Worm (Caenorhabditis elegans): ENCODE results near the gene F39C12.1.

DNA sequence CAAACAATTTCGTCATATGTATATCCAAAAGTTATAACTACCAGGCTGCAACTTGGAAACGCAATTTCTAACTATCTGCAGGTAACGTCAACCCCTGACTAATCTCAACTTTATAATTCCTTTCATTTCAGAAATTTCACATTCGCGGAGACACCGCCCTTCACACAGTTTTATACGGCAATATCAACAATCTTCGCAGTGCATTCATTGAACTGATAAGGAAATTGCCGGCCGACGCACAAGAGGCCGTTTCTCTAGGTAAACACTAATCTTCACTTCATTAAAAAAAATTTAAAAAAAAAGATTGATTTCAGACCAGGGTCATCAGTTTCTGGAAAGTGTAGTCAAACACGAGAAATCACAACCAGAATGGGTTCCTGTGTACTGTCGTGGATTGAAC is 34.1 kb downstream of the F39C12.1 start:
- TF ChIP-seq F49E8.2 (tag; optimal IDR thresholded peaks at IDR 0.05; ENCODE audit: insufficient read depth): no peak
- no peak for TF ChIP-seq hmg-20 (GFP tag; IDR thresholded peaks at IDR 0.05)
- TF ChIP-seq somi-1 (GFP tag; optimal IDR thresholded peaks at IDR 0.05): no peak
- no peak for TF ChIP-seq sdz-38 (tag; optimal IDR thresholded peaks at IDR 0.05)
- no peak for TF ChIP-seq Y67H2A.10 (GFP tag; conservative IDR thresholded peaks at IDR 0.05)
